Fruit fly (Drosophila melanogaster) whole organism, embryonic: Measurements from ENCODE around the gene CSN1b.

Experiments
- B-H1 ChIP-seq: fragments of 200-800 bp; sonication (Bioruptor generic); IDR thresholded peaks from 3 replicates; pipeline ENCODE4 v1.3.6; 2022; ENCODE audit warnings: missing biosample characterization, missing genetic modification characterization
- CG10366 ChIP-seq: fragments of 200-800 bp; sonication (Bioruptor generic); IDR thresholded peaks from 2 replicates; pipeline ENCODE4 v1.3.6; 2022; ENCODE audit warnings: missing biosample characterization, missing genetic modification characterization
- CG10431 ChIP-seq: fragments of 200-800 bp; sonication (Bioruptor generic); optimal IDR thresholded peaks from 3 replicates; lab custom pipeline; 2018; ENCODE audit warnings: missing biosample characterization, mild to moderate bottlenecking, missing genetic modification characterization
- CG13123 ChIP-seq: fragments of 200-800 bp; sonication (Bioruptor generic); optimal IDR thresholded peaks from 2 replicates; lab custom pipeline; 2016; ENCODE audit warnings: missing biosample characterization, missing genetic modification characterization
- CG1529 ChIP-seq: fragments of 200-800 bp; sonication (Bioruptor generic); optimal IDR thresholded peaks from 3 replicates; lab custom pipeline; 2018; ENCODE audit warnings: missing biosample characterization, missing genetic modification characterization
- CG17328 ChIP-seq: fragments of 200-800 bp; sonication (Bioruptor generic); IDR thresholded peaks from 2 replicates; pipeline ENCODE4 v1.3.6; 2022; ENCODE audit warnings: missing biosample characterization, missing genetic modification characterization
- CG17359 ChIP-seq: fragments of 200-800 bp; sonication (Bioruptor generic); optimal IDR thresholded peaks from 3 replicates; lab custom pipeline; 2018; ENCODE audit warnings: missing biosample characterization, mild to moderate bottlenecking, missing genetic modification characterization, moderate library complexity
- CG42726 ChIP-seq: fragments of 200-800 bp; sonication (Bioruptor generic); IDR thresholded peaks from 2 replicates; pipeline ENCODE4 v1.3.6; 2022; ENCODE audit warnings: missing biosample characterization, missing genetic modification characterization; ENCODE audit not compliant: partially characterized antibody
- CG43689 ChIP-seq: fragments of 200-800 bp; sonication (Bioruptor generic); IDR thresholded peaks from 2 replicates; pipeline ENCODE4 v1.3.6; 2022; ENCODE audit warnings: missing biosample characterization, missing genetic modification characterization
- CG4404 ChIP-seq: fragments of 200-800 bp; sonication (Bioruptor generic); IDR thresholded peaks from 2 replicates; pipeline ENCODE4 v1.3.6; 2022; ENCODE audit warnings: missing biosample characterization, missing genetic modification characterization
- CG6654 ChIP-seq: fragments of 200-800 bp; sonication (Bioruptor generic); optimal IDR thresholded peaks from 2 replicates; lab custom pipeline; 2017; ENCODE audit warnings: missing biosample characterization, mild to moderate bottlenecking, missing genetic modification characterization
- CG7556 ChIP-seq: fragments of 200-800 bp; sonication (Bioruptor generic); optimal IDR thresholded peaks from 2 replicates; lab custom pipeline; 2017; ENCODE audit warnings: missing biosample characterization, mild to moderate bottlenecking, missing genetic modification characterization
- CG7786 ChIP-seq: fragments of 200-800 bp; sonication (Bioruptor generic); optimal IDR thresholded peaks from 2 replicates; lab custom pipeline; 2016; ENCODE audit warnings: missing biosample characterization, missing genetic modification characterization
- CG7928 ChIP-seq: fragments of 200-800 bp; sonication (Bioruptor generic); optimal IDR thresholded peaks from 2 replicates; lab custom pipeline; 2017; ENCODE audit warnings: missing biosample characterization, mild to moderate bottlenecking, missing genetic modification characterization
- CG8281 ChIP-seq: fragments of 200-800 bp; sonication (Bioruptor generic); optimal IDR thresholded peaks from 2 replicates; lab custom pipeline; 2018; ENCODE audit warnings: missing biosample characterization, mild to moderate bottlenecking, missing genetic modification characterization, moderate library complexity
- CG9437 ChIP-seq: fragments of 200-800 bp; sonication (Bioruptor generic); optimal IDR thresholded peaks from 2 replicates; lab custom pipeline; 2018; ENCODE audit warnings: missing biosample characterization, mild to moderate bottlenecking, missing genetic modification characterization
- CTCF ChIP-seq: fragments of 200-800 bp; sonication (Bioruptor generic); optimal IDR thresholded peaks from 2 replicates; lab custom pipeline; 2017; ENCODE audit warnings: missing biosample characterization, mild to moderate bottlenecking, missing genetic modification characterization, moderate library complexity
- Chrac-16 ChIP-seq: fragments of 200-800 bp; sonication (Bioruptor generic); optimal IDR thresholded peaks from 3 replicates; lab custom pipeline; 2016; ENCODE audit warnings: missing biosample characterization, missing genetic modification characterization
- Dad ChIP-seq: fragments of 200-800 bp; sonication (Bioruptor generic); optimal IDR thresholded peaks from 3 replicates; lab custom pipeline; 2016; ENCODE audit warnings: missing biosample characterization, missing genetic modification characterization
- Dip2 ChIP-seq: fragments of 200-800 bp; sonication (Bioruptor generic); IDR thresholded peaks from 2 replicates; pipeline ENCODE4 v1.3.6; 2022; ENCODE audit warnings: missing biosample characterization, missing genetic modification characterization
- ERR ChIP-seq: fragments of 200-800 bp; sonication (Bioruptor generic); optimal IDR thresholded peaks from 2 replicates; lab custom pipeline; 2016; ENCODE audit warnings: missing biosample characterization, missing genetic modification characterization
- Fer2 ChIP-seq: fragments of 200-800 bp; sonication (Bioruptor generic); optimal IDR thresholded peaks from 2 replicates; lab custom pipeline; 2018; ENCODE audit warnings: missing biosample characterization, mild to moderate bottlenecking, missing genetic modification characterization, moderate library complexity
- HLH4C ChIP-seq: fragments of 200-800 bp; sonication (Bioruptor generic); IDR thresholded peaks from 3 replicates; pipeline ENCODE4 v1.3.6; 2022; ENCODE audit warnings: missing biosample characterization, missing genetic modification characterization; ENCODE audit not compliant: partially characterized antibody
- Med ChIP-seq: fragments of 200-800 bp; sonication (Bioruptor generic); peaks from one replicate; lab custom pipeline; 2016; ENCODE audit warnings: missing biosample characterization, missing genetic modification characterization, mild to moderate bottlenecking, inconsistent platforms, moderate library complexity
- Neu2 ChIP-seq: fragments of 200-800 bp; sonication (Bioruptor generic); optimal IDR thresholded peaks from 3 replicates; lab custom pipeline; 2016; ENCODE audit warnings: missing biosample characterization, missing genetic modification characterization, borderline replicate concordance
- Oaz ChIP-seq: fragments of 200-800 bp; sonication (Bioruptor generic); IDR thresholded peaks from 2 replicates; pipeline ENCODE4 v1.3.6; 2022; ENCODE audit warnings: missing biosample characterization, missing genetic modification characterization
- TFAM ChIP-seq: fragments of 200-800 bp; sonication (Bioruptor generic); optimal IDR thresholded peaks from 2 replicates; lab custom pipeline; 2017; ENCODE audit warnings: missing biosample characterization, missing genetic modification characterization, inconsistent platforms
- ac ChIP-seq: fragments of 200-800 bp; sonication (Bioruptor generic); optimal IDR thresholded peaks from 3 replicates; lab custom pipeline; 2017; ENCODE audit warnings: missing biosample characterization, mild to moderate bottlenecking, missing genetic modification characterization
- ato ChIP-seq: fragments of 200-800 bp; sonication (Bioruptor generic); IDR thresholded peaks from 2 replicates; pipeline ENCODE4 v1.3.6; 2022; ENCODE audit warnings: missing biosample characterization, missing genetic modification characterization; ENCODE audit not compliant: partially characterized antibody
- cato ChIP-seq: fragments of 200-800 bp; sonication (Bioruptor generic); optimal IDR thresholded peaks from 2 replicates; lab custom pipeline; 2016; ENCODE audit warnings: missing biosample characterization, missing genetic modification characterization, borderline replicate concordance
- dan ChIP-seq: fragments of 200-800 bp; sonication (Bioruptor generic); IDR thresholded peaks from 2 replicates; pipeline ENCODE4 v1.3.6; 2022; ENCODE audit warnings: missing biosample characterization, missing genetic modification characterization
- fru ChIP-seq: fragments of >200 bp; optimal IDR thresholded peaks from 2 replicates; lab custom pipeline; 2017
- lilli ChIP-seq: fragments of 200-800 bp; sonication (Bioruptor generic); optimal IDR thresholded peaks from 3 replicates; lab custom pipeline; 2016; ENCODE audit warnings: missing biosample characterization, missing genetic modification characterization
- org-1 ChIP-seq: fragments of 200-800 bp; sonication (Bioruptor generic); optimal IDR thresholded peaks from 2 replicates; lab custom pipeline; 2017; ENCODE audit warnings: missing biosample characterization, missing genetic modification characterization
- pros ChIP-seq: fragments of 200-800 bp; sonication (Bioruptor generic); optimal IDR thresholded peaks from 3 replicates; lab custom pipeline; 2019; ENCODE audit warnings: missing biosample characterization, mild to moderate bottlenecking, missing genetic modification characterization, moderate library complexity
- psq ChIP-seq: fragments of 200-800 bp; sonication (Bioruptor generic); optimal IDR thresholded peaks from 2 replicates; lab custom pipeline; 2017; ENCODE audit warnings: missing biosample characterization, missing genetic modification characterization
- salm ChIP-seq: fragments of 200-800 bp; sonication (Bioruptor generic); optimal IDR thresholded peaks from 2 replicates; lab custom pipeline; 2018; ENCODE audit warnings: missing biosample characterization, mild to moderate bottlenecking, missing genetic modification characterization
- sc ChIP-seq, 3 experiments: fragments of >200 bp in 2 of 3; fragments of 200-800 bp in 1 of 3; sonication (Bioruptor generic) in 1 of 3; optimal IDR thresholded peaks; 2 replicates in 2 of 3; 3 replicates in 1 of 3; lab custom pipeline; 2017; ENCODE audit warnings: mild to moderate bottlenecking in 1 of 3, missing biosample characterization in 1 of 3, missing genetic modification characterization in 1 of 3, missing genetic modification reagents in 1 of 3
- sna ChIP-seq: fragments of 200-800 bp; sonication (Bioruptor generic); IDR thresholded peaks from 2 replicates; pipeline ENCODE4 v1.3.6; 2022; ENCODE audit warnings: missing biosample characterization, missing genetic modification characterization; ENCODE audit not compliant: partially characterized antibody
- sqz ChIP-seq: fragments of 200-800 bp; sonication (Bioruptor generic); optimal IDR thresholded peaks from 3 replicates; lab custom pipeline; 2018; ENCODE audit warnings: missing biosample characterization, mild to moderate bottlenecking, missing genetic modification characterization
- stwl ChIP-seq: fragments of 200-800 bp; sonication (Bioruptor generic); optimal IDR thresholded peaks from 3 replicates; lab custom pipeline; 2018; ENCODE audit warnings: missing biosample characterization, mild to moderate bottlenecking, missing genetic modification characterization, moderate library complexity
- tgo ChIP-seq: fragments of 200-800 bp; sonication (Bioruptor generic); IDR thresholded peaks from 3 replicates; pipeline ENCODE4 v1.3.6; 2022; ENCODE audit warnings: missing biosample characterization, missing genetic modification characterization

CSN1b gene

DNA sequence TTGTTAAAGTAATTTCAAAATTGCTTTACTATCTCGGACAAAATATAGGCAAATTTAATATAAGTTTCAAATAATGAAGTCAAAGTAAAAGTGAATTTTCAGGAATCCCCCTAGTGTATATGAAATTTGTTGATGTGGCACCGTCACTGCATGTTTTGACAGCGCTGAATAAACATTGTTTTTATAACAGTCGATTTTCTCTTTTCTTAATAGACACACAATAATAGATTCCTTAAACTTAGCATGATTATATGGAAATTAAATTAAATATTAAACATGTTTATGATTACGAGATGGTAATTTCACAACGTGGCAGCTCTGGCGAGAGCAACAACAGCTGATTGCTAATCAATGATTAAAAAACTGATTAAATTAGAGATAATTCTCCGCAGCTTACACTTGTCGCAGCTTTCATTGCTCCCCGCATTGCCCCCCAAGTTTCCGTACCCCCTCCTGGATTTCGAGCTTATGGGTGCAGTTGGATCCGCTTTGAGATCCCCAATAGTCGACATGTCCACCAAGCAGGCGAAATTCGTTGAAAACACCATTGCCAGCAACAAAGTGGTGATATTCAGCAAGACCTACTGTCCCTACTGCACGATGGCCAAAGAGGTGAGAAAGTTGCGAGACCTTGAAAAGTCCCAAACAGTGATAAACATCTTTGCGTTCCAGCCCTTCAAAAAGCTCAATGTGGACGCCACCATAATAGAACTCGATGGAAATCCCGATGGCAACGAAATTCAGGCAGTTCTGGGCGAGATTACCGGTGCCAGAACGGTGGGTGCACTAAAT is 35.5 kb downstream of the CSN1b start, which contains the start of gene Grx1 (continued):
- TF ChIP-seq CG4404 (GFP tag; lab: Robert Waterston, UW): no peak
- peak; percentile 21 for TF ChIP-seq CG13123 (GFP tag; lab: Kevin White, UChicago)
- TF ChIP-seq Chrac-16 (GFP tag; lab: Kevin White, UChicago): peak; percentile 44
- TF ChIP-seq org-1: no peak
- TF ChIP-seq CG7928 (GFP tag; lab: Kevin White, UChicago): peak; percentile 40
- no peak for TF ChIP-seq CG43689 (GFP tag; lab: Robert Waterston, UW)
- peak; percentile 29 for TF ChIP-seq sqz (GFP tag; lab: Kevin White, UChicago)
- no peak for TF ChIP-seq CTCF (GFP tag; lab: Kevin White, UChicago)
- no peak for TF ChIP-seq CG10431 (GFP tag; lab: Kevin White, UChicago)
- no peak for TF ChIP-seq ato (GFP tag; lab: Robert Waterston, UW)
- no peak for TF ChIP-seq CG17328 (GFP tag; lab: Robert Waterston, UW)
- TF ChIP-seq tgo (GFP tag; lab: Robert Waterston, UW): peak; percentile 26; the same call in 1 of the 3 replicates
- TF ChIP-seq dan (GFP tag; lab: Robert Waterston, UW): no peak
- peak; percentile 8 for TF ChIP-seq CG17359 (tag; lab: Kevin White, UChicago)
- TF ChIP-seq CG42726 (GFP tag; lab: Robert Waterston, UW): no peak
- TF ChIP-seq sc (optimal IDR thresholded peaks at IDR 0.05; lab: Kevin White, UChicago): no peak
- TF ChIP-seq sc (GFP tag; optimal IDR thresholded peaks at IDR 0.05; lab: Kevin White, UChicago): peak; percentile 38
- peak; percentile 83 for TF ChIP-seq Med
- no peak for TF ChIP-seq CG8281 (tag; lab: Kevin White, UChicago)
- peak; percentile 75 for TF ChIP-seq stwl (tag; lab: Kevin White, UChicago)
- TF ChIP-seq Dad (GFP tag; lab: Kevin White, UChicago): no peak
- no peak for TF ChIP-seq cato
- no peak for TF ChIP-seq ERR (GFP tag; lab: Kevin White, UChicago)
- TF ChIP-seq CG7786: peak; percentile 40
- no peak for TF ChIP-seq CG6654 (GFP tag; lab: Kevin White, UChicago)
- peak; percentile 37 for TF ChIP-seq CG9437
- TF ChIP-seq psq (GFP tag; lab: Kevin White, UChicago): no peak
- TF ChIP-seq Fer2 (tag; lab: Kevin White, UChicago): no peak
- TF ChIP-seq CG7556 (GFP tag; lab: Kevin White, UChicago): peak; percentile 52
- TF ChIP-seq Oaz (GFP tag; lab: Robert Waterston, UW): no peak
- no peak for TF ChIP-seq B-H1 (GFP tag; lab: Robert Waterston, UW)
- TF ChIP-seq lilli: peak; percentile 80
- TF ChIP-seq TFAM (GFP tag; lab: Kevin White, UChicago): no peak
- no peak for TF ChIP-seq fru (lab: Kevin White, UChicago)
- no peak for TF ChIP-seq sna (GFP tag; lab: Robert Waterston, UW)
- no peak for TF ChIP-seq Dip2 (GFP tag; lab: Robert Waterston, UW)
- no peak for TF ChIP-seq Neu2 (GFP tag; lab: Kevin White, UChicago)
- no peak for TF ChIP-seq HLH4C (GFP tag; lab: Robert Waterston, UW)
- TF ChIP-seq salm: no peak
- peak; percentile 50 for TF ChIP-seq CG1529 (GFP tag; lab: Kevin White, UChicago)
- no peak for TF ChIP-seq ac (GFP tag; lab: Kevin White, UChicago)
- TF ChIP-seq CG10366 (GFP tag; lab: Robert Waterston, UW): no peak; the same call in 1 of the 2 replicates
- no peak for TF ChIP-seq pros (GFP tag; lab: Kevin White, UChicago)
